Worm (Caenorhabditis elegans) whole organism, L4 larva: ENCODE results near the gene D1086.17.
A peak's percentile ranks its signal among the peaks of the same experiment; 100 is the strongest.

Experiments
- D1046.2 ChIP-seq: fragments of 200-800 bp; sonication (Bioruptor generic); IDR thresholded peaks from 2 replicates; pipeline ENCODE4 v1.3.6; 2022; ENCODE audit warnings: missing genetic modification characterization, missing compliant biosample characterization
- T20F7.1 ChIP-seq: fragments of 200-800 bp; sonication (Bioruptor generic); optimal IDR thresholded peaks from 2 replicates; lab custom pipeline; 2018; ENCODE audit warnings: mild to moderate bottlenecking, missing genetic modification characterization, missing compliant biosample characterization
- arid-1 ChIP-seq: fragments of 200-800 bp; sonication (Bioruptor generic); conservative IDR thresholded peaks from 2 replicates; pipeline ENCODE4 v1.3.6; 2022; ENCODE audit warnings: missing genetic modification reagents, missing genetic modification characterization, missing compliant biosample characterization
- ceh-28 ChIP-seq: fragments of 150-350 bp; optimal IDR thresholded peaks from 2 replicates; lab custom pipeline; 2014; ENCODE audit warnings: missing biosample characterization, missing genetic modification reagents, missing genetic modification characterization
- ceh-32 ChIP-seq: sonication (generic microtip); optimal IDR thresholded peaks from 2 replicates; lab custom pipeline; 2016; ENCODE audit warnings: mild to moderate bottlenecking, missing genetic modification characterization, missing compliant biosample characterization; ENCODE audit not compliant: poor library complexity
- ceh-82 ChIP-seq: sonication (generic microtip); optimal IDR thresholded peaks from 2 replicates; lab custom pipeline; 2017; ENCODE audit warnings: missing biosample characterization, missing genetic modification characterization
- ctbp-1 ChIP-seq: fragments of 200-800 bp; sonication (Bioruptor generic); IDR thresholded peaks from 2 replicates; pipeline ENCODE4 v1.3.6; 2022; ENCODE audit warnings: missing genetic modification reagents, missing genetic modification characterization, missing compliant biosample characterization
- daf-12 ChIP-seq: fragments of 150-350 bp; optimal IDR thresholded peaks from 2 replicates; lab custom pipeline; 2014; ENCODE audit warnings: missing biosample characterization, missing genetic modification reagents, missing genetic modification characterization
- dmd-6 ChIP-seq: fragments of 200-800 bp; sonication (Bioruptor generic); IDR thresholded peaks from 2 replicates; pipeline ENCODE4 v1.3.6; 2022; ENCODE audit warnings: missing genetic modification reagents, missing genetic modification characterization, missing compliant biosample characterization
- dmd-9 ChIP-seq: fragments of 200-800 bp; sonication (Bioruptor generic); IDR thresholded peaks from 2 replicates; pipeline ENCODE4 v1.3.6; 2022; ENCODE audit warnings: missing genetic modification reagents, missing genetic modification characterization, missing compliant biosample characterization
- dve-1 ChIP-seq: sonication (generic microtip); optimal IDR thresholded peaks from 2 replicates; lab custom pipeline; 2017; ENCODE audit warnings: antibody characterized with exemption, mild to moderate bottlenecking, missing genetic modification characterization, missing compliant biosample characterization; ENCODE audit not compliant: insufficient read depth
- fkh-10 ChIP-seq: fragments of 150-350 bp; optimal IDR thresholded peaks from 2 replicates; lab custom pipeline; 2014; ENCODE audit warnings: missing biosample characterization, missing genetic modification reagents, missing genetic modification characterization
- lin-38 ChIP-seq: fragments of 200-800 bp; sonication (Bioruptor generic); IDR thresholded peaks from 2 replicates; pipeline ENCODE4 v1.3.6; 2022; ENCODE audit warnings: missing genetic modification reagents, missing genetic modification characterization, missing compliant biosample characterization
- lir-3 ChIP-seq: sonication (generic microtip); optimal IDR thresholded peaks from 2 replicates; lab custom pipeline; 2016; ENCODE audit warnings: mild to moderate bottlenecking, missing genetic modification characterization, missing compliant biosample characterization
- madf-9 ChIP-seq: fragments of 200-800 bp; sonication (Bioruptor generic); conservative IDR thresholded peaks from 2 replicates; pipeline ENCODE4 v1.3.6; 2022; ENCODE audit warnings: missing genetic modification reagents, missing genetic modification characterization, missing compliant biosample characterization
- mep-1 ChIP-seq: fragments of 150-350 bp; sonication (generic microtip); optimal IDR thresholded peaks from 3 replicates; lab custom pipeline; 2014; ENCODE audit warnings: missing biosample characterization, missing genetic modification characterization
- mxl-2 ChIP-seq: fragments of 200-800 bp; sonication (Bioruptor generic); conservative IDR thresholded peaks from 2 replicates; pipeline ENCODE4 v1.3.6; 2022; ENCODE audit warnings: missing genetic modification reagents, missing genetic modification characterization, missing compliant biosample characterization
- nhr-10 ChIP-seq: fragments of 150-350 bp; optimal IDR thresholded peaks from 2 replicates; lab custom pipeline; 2014; ENCODE audit warnings: missing biosample characterization, missing genetic modification characterization
- nhr-102 ChIP-seq: sonication (generic microtip); optimal IDR thresholded peaks from 2 replicates; lab custom pipeline; 2016; ENCODE audit warnings: mild to moderate bottlenecking, missing genetic modification characterization, moderate library complexity, missing compliant biosample characterization
- nhr-42 ChIP-seq: fragments of 200-800 bp; sonication (Bioruptor generic); IDR thresholded peaks from 2 replicates; pipeline ENCODE4 v1.3.6; 2022; ENCODE audit warnings: missing genetic modification characterization, missing compliant biosample characterization
- nhr-6 ChIP-seq: fragments of 150-350 bp; optimal IDR thresholded peaks from 2 replicates; lab custom pipeline; 2014; ENCODE audit warnings: missing biosample characterization, missing genetic modification characterization
- pha-4 ChIP-seq, 2 experiments: fragments of 150-350 bp in 1 of 2; fragments of 200-800 bp in 1 of 2; sonication (Bioruptor generic) in 1 of 2; IDR thresholded peaks in 1 of 2; optimal IDR thresholded peaks in 1 of 2; 2 replicates each; pipeline versions ENCODE4 v1.3.6 to Lab custom; 2014 to 2022; ENCODE audit warnings: missing genetic modification characterization in 2 of 2, missing genetic modification reagents in 2 of 2, missing biosample characterization in 1 of 2, missing compliant biosample characterization in 1 of 2
- php-3 ChIP-seq: fragments of 200-800 bp; sonication (Bioruptor generic); IDR thresholded peaks from 2 replicates; pipeline ENCODE4 v1.3.6; 2022; ENCODE audit warnings: missing genetic modification reagents, missing genetic modification characterization, missing compliant biosample characterization
- pqm-1 ChIP-seq: sonication (generic microtip); optimal IDR thresholded peaks from 2 replicates; lab custom pipeline; 2017; ENCODE audit warnings: missing biosample characterization, missing genetic modification characterization
- sdz-12 ChIP-seq: fragments of 200-800 bp; sonication (Bioruptor generic); optimal IDR thresholded peaks from 2 replicates; lab custom pipeline; 2018; ENCODE audit warnings: mild to moderate bottlenecking, missing genetic modification characterization, missing compliant biosample characterization
- snpc-1.2 ChIP-seq: fragments of 200-800 bp; sonication (Bioruptor generic); IDR thresholded peaks from 2 replicates; pipeline ENCODE4 v1.3.6; 2022; ENCODE audit warnings: missing genetic modification reagents, missing genetic modification characterization, missing compliant biosample characterization
- unc-39 ChIP-seq: sonication (generic microtip); optimal IDR thresholded peaks from 2 replicates; lab custom pipeline; 2017; ENCODE audit warnings: missing biosample characterization, missing genetic modification characterization
- unc-62 ChIP-seq, 3 experiments: fragments of 150-350 bp in 1 of 3; sonication (generic microtip); optimal IDR thresholded peaks in 2 of 3; peaks in 1 of 3; 1 replicate in 1 of 3; 2 replicates in 2 of 3; lab custom pipeline; 2014 to 2017; ENCODE audit warnings: missing biosample characterization in 3 of 3, missing genetic modification characterization in 3 of 3, missing genetic modification reagents in 3 of 3, missing genotype in 1 of 3

The D1086.17 gene

ce11 chrV:14079501-14079900 lies 11.8 kb downstream of the D1086.17 start, which contains the start of gene D1086.6:
Gene D1086.6, plus strand, starts transcription at chrV:14079801.
- TF ChIP-seq dmd-6 (GFP tag; lab: Robert Waterston, UW) = no peak
- no peak for TF ChIP-seq arid-1 (GFP tag; lab: Robert Waterston, UW)
- no peak for TF ChIP-seq ceh-82
- no peak for TF ChIP-seq mep-1 (tag; lab: Kevin White, UChicago)
- TF ChIP-seq ctbp-1 (GFP tag; lab: Robert Waterston, UW) = no peak

- TF ChIP-seq D1046.2 = no peak
- TF ChIP-seq dmd-9 (GFP tag; lab: Robert Waterston, UW) = no peak
- no peak for TF ChIP-seq T20F7.1 (GFP tag; lab: Kevin White, UChicago)
- no peak for TF ChIP-seq nhr-10
- no peak for TF ChIP-seq mxl-2 (GFP tag; lab: Robert Waterston, UW)
- TF ChIP-seq dve-1 (tag; lab: Kevin White, UChicago) = peak; percentile 38
- no peak for TF ChIP-seq sdz-12 (GFP tag; lab: Kevin White, UChicago)
Observed at ce11 chrV:14082453-14082852, 14.8 kb downstream of the D1086.17 start, which contains the start of gene D1086.10. Gene D1086.10, plus strand, starts transcription at chrV:14082753.

- TF ChIP-seq fkh-10 (GFP tag; lab: Kevin White, UChicago) (no peak), unc-62 (GFP tag; optimal IDR thresholded peaks at IDR 0.05 in 1 of 2; lab: Kevin White, UChicago) (peak in 1 of 2 experiments; percentile 49), unc-62 (tag; optimal IDR thresholded peaks at IDR 0.05; lab: Kevin White, UChicago) (no peak), unc-39 (tag; lab: Kevin White, UChicago) (no peak), madf-9 (GFP tag; lab: Robert Waterston, UW) (no peak), nhr-6 (no peak)
Observed at ce11 chrV:14083970-14084369, 16.3 kb downstream of the D1086.17 start, which contains the start of gene D1086.7. Gene D1086.7, plus strand, starts transcription at chrV:14084270.

ce11 chrV:14085589-14085988 lies 17.9 kb downstream of the D1086.17 start, which contains the start of gene D1086.18:
Gene D1086.18, plus strand, starts transcription at chrV:14085889.
- TF ChIP-seq lin-38 (GFP tag; lab: Robert Waterston, UW) (no peak), T20F7.1 (GFP tag; lab: Kevin White, UChicago) (no peak), lir-3 (tag; lab: Kevin White, UChicago) (no peak)

- TF ChIP-seq daf-12 (tag; lab: Kevin White, UChicago) (no peak), php-3 (GFP tag; lab: Robert Waterston, UW) (no peak), pqm-1 (tag; lab: Kevin White, UChicago) (no peak), ceh-82 (no peak), ceh-28 (tag; lab: Kevin White, UChicago) (no peak), pha-4 (GFP tag; IDR thresholded peaks at IDR 0.05; lab: Robert Waterston, UW) (no peak), pha-4 (tag; optimal IDR thresholded peaks at IDR 0.05; lab: Kevin White, UChicago) (no peak), snpc-1.2 (GFP tag; lab: Robert Waterston, UW) (no peak)
Observed at ce11 chrV:14088051-14088450, 20.4 kb downstream of the D1086.17 start, which contains the start of gene D1086.19. Gene D1086.19, plus strand, starts transcription at chrV:14088351.

ce11 chrV:14090309-14090967 lies 22.8 kb downstream of the D1086.17 start, which contains the start of the genes D1086.5 and him-5:
Gene D1086.5, minus strand, starts transcription at chrV:14090359.
Gene him-5, plus strand, starts transcription at chrV:14090426.
- TF ChIP-seq nhr-42 (GFP tag; lab: Robert Waterston, UW) = no peak
- TF ChIP-seq ceh-32 (tag; lab: Kevin White, UChicago) = no peak
- TF ChIP-seq nhr-102 (tag; lab: Kevin White, UChicago) = no peak
- peak in 1 of 2 experiments; percentile 57 for TF ChIP-seq unc-62 (GFP tag; optimal IDR thresholded peaks at IDR 0.05 in 1 of 2; lab: Kevin White, UChicago)
- no peak for TF ChIP-seq unc-62 (tag; optimal IDR thresholded peaks at IDR 0.05; lab: Kevin White, UChicago)
